Worm (Caenorhabditis elegans) whole organism, L4 larva: ENCODE results near the gene otpl-5.

ENCODE experiments used
- lin-13 ChIP-seq: fragments of 150-350 bp; optimal IDR thresholded peaks from 2 replicates; lab custom pipeline; 2014; ENCODE audit warnings: missing biosample characterization, missing genetic modification reagents, missing genetic modification characterization
- lin-38 ChIP-seq: fragments of 200-800 bp; sonication (Bioruptor generic); IDR thresholded peaks from 2 replicates; pipeline ENCODE4 v1.3.6; 2022; ENCODE audit warnings: missing genetic modification reagents, missing genetic modification characterization, missing compliant biosample characterization
- lir-3 ChIP-seq: sonication (generic microtip); optimal IDR thresholded peaks from 2 replicates; lab custom pipeline; 2016; ENCODE audit warnings: mild to moderate bottlenecking, missing genetic modification characterization, missing compliant biosample characterization
- mep-1 ChIP-seq: fragments of 150-350 bp; sonication (generic microtip); optimal IDR thresholded peaks from 3 replicates; lab custom pipeline; 2014; ENCODE audit warnings: missing biosample characterization, missing genetic modification characterization
- nhr-42 ChIP-seq: fragments of 200-800 bp; sonication (Bioruptor generic); IDR thresholded peaks from 2 replicates; pipeline ENCODE4 v1.3.6; 2022; ENCODE audit warnings: missing genetic modification characterization, missing compliant biosample characterization

DNA sequence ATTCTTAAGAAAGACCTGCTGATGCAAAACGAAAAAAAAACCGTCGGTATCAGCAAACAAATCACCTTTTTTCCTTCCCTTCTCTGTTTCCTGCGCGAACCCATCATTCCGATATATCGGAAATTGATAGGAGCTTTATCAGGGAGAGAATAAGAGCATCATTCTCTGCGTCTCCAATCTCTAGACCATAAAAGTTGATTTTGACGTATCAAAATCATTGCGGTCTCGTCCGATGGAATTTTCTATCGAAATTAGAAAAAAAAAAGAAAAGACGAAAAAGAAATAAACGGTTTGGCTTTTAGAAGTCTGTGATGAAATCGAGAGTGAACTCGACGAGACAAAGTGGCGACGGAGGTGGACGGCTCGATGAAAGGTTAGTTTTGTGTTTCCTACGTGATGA, 19.7 kb downstream of the otpl-5 start, which contains the start of gene stdh-4:
- no peak for TF ChIP-seq lir-3 (tag; lab: Kevin White, UChicago)
- no peak for TF ChIP-seq lin-13
- no peak for TF ChIP-seq mep-1 (tag; lab: Kevin White, UChicago)
- TF ChIP-seq nhr-42 (GFP tag; lab: Robert Waterston, UW): no peak
- no peak for TF ChIP-seq lin-38 (GFP tag; lab: Robert Waterston, UW)
